Worm (Caenorhabditis elegans) whole organism, late embryonic: ENCODE data around the gene T14B4.1.

Experiments
- F13H6.1 ChIP-seq: sonication (generic microtip); optimal IDR thresholded peaks from 2 replicates; lab custom pipeline; 2016; ENCODE audit warnings: missing genetic modification characterization, missing compliant biosample characterization
- Y22D7AL.16 ChIP-seq: sonication (generic microtip); optimal IDR thresholded peaks from 2 replicates; lab custom pipeline; 2016; ENCODE audit warnings: missing genetic modification characterization, missing compliant biosample characterization
- ama-1 ChIP-seq: fragments of 150-350 bp; optimal IDR thresholded peaks from 2 replicates; lab custom pipeline; 2014
- ceh-14 ChIP-seq: sonication (generic microtip); optimal IDR thresholded peaks from 2 replicates; lab custom pipeline; 2016; ENCODE audit warnings: missing genotype, missing genetic modification characterization, missing compliant biosample characterization
- ceh-18 ChIP-seq: sonication (generic microtip); optimal IDR thresholded peaks from 2 replicates; lab custom pipeline; 2016; ENCODE audit warnings: missing genetic modification characterization, missing compliant biosample characterization
- ceh-2 ChIP-seq: sonication (generic microtip); optimal IDR thresholded peaks from 2 replicates; lab custom pipeline; 2016; ENCODE audit warnings: missing genotype, missing genetic modification characterization, missing compliant biosample characterization
- ceh-22 ChIP-seq: sonication (generic microtip); optimal IDR thresholded peaks from 2 replicates; lab custom pipeline; 2017; ENCODE audit warnings: missing biosample characterization, missing genetic modification characterization
- ceh-24 ChIP-seq: sonication (generic microtip); optimal IDR thresholded peaks from 2 replicates; lab custom pipeline; 2016; ENCODE audit warnings: mild to moderate bottlenecking, missing genetic modification characterization, missing compliant biosample characterization
- ceh-30 ChIP-seq: fragments of 150-350 bp; optimal IDR thresholded peaks from 2 replicates; lab custom pipeline; 2014; ENCODE audit warnings: missing biosample characterization, missing genetic modification characterization
- ceh-31 ChIP-seq: sonication (generic microtip); optimal IDR thresholded peaks from 2 replicates; lab custom pipeline; 2016; ENCODE audit warnings: missing genetic modification characterization, missing compliant biosample characterization
- ceh-45 ChIP-seq: fragments of 200-800 bp; sonication (Bioruptor generic); IDR thresholded peaks from 2 replicates; pipeline ENCODE4 v1.3.6; 2022; ENCODE audit warnings: missing genetic modification reagents, missing genetic modification characterization, missing compliant biosample characterization
- ceh-48 ChIP-seq: sonication (generic microtip); optimal IDR thresholded peaks from 2 replicates; lab custom pipeline; 2016; ENCODE audit warnings: missing genetic modification characterization, inconsistent platforms, missing compliant biosample characterization
- ceh-6 ChIP-seq: fragments of 200-800 bp; sonication (Bioruptor generic); optimal IDR thresholded peaks from 2 replicates; lab custom pipeline; 2018; ENCODE audit warnings: mild to moderate bottlenecking, missing genetic modification characterization, missing compliant biosample characterization
- ceh-9 ChIP-seq: sonication (generic microtip); optimal IDR thresholded peaks from 2 replicates; lab custom pipeline; 2016; ENCODE audit warnings: mild to moderate bottlenecking, missing genetic modification characterization, inconsistent platforms, missing compliant biosample characterization
- che-1 ChIP-seq: sonication (generic microtip); optimal IDR thresholded peaks from 2 replicates; lab custom pipeline; 2016; ENCODE audit warnings: mild to moderate bottlenecking, missing genetic modification characterization, missing compliant biosample characterization
- dve-1 ChIP-seq: sonication (generic microtip); optimal IDR thresholded peaks from 2 replicates; lab custom pipeline; 2017; ENCODE audit warnings: antibody characterized with exemption, mild to moderate bottlenecking, missing genetic modification characterization, missing compliant biosample characterization
- elt-2 ChIP-seq: sonication (generic microtip); optimal IDR thresholded peaks from 2 replicates; lab custom pipeline; 2016; ENCODE audit warnings: missing genetic modification reagents, missing genetic modification characterization, missing compliant biosample characterization
- elt-4 ChIP-seq: sonication (generic microtip); optimal IDR thresholded peaks from 2 replicates; lab custom pipeline; 2016; ENCODE audit warnings: missing genetic modification characterization, missing compliant biosample characterization
- eyg-1 ChIP-seq: sonication (generic microtip); optimal IDR thresholded peaks from 2 replicates; lab custom pipeline; 2016; ENCODE audit warnings: missing genotype, missing genetic modification characterization, missing compliant biosample characterization
- fax-1 ChIP-seq: sonication (generic microtip); optimal IDR thresholded peaks from 2 replicates; lab custom pipeline; 2016; ENCODE audit warnings: missing genotype, missing genetic modification characterization, missing compliant biosample characterization
- fkh-10 ChIP-seq: fragments of 150-350 bp; optimal IDR thresholded peaks from 2 replicates; lab custom pipeline; 2014; ENCODE audit warnings: missing biosample characterization, missing genetic modification reagents, missing genetic modification characterization
- gmeb-2 ChIP-seq: sonication (generic microtip); optimal IDR thresholded peaks from 2 replicates; lab custom pipeline; 2016; ENCODE audit warnings: missing genetic modification characterization, inconsistent platforms, missing compliant biosample characterization
- hlh-15 ChIP-seq: sonication (generic microtip); optimal IDR thresholded peaks from 2 replicates; lab custom pipeline; 2016; ENCODE audit warnings: missing genetic modification characterization, missing compliant biosample characterization
- hlh-30 ChIP-seq: sonication (generic microtip); optimal IDR thresholded peaks from 2 replicates; lab custom pipeline; 2017; ENCODE audit warnings: antibody characterized with exemption, missing genetic modification characterization, missing compliant biosample characterization; ENCODE audit not compliant: insufficient read depth
- hlh-6 ChIP-seq: sonication (generic microtip); optimal IDR thresholded peaks from 2 replicates; lab custom pipeline; 2016; ENCODE audit warnings: missing genotype, missing genetic modification characterization, missing compliant biosample characterization
- lin-11 ChIP-seq: fragments of 200-800 bp; sonication (Bioruptor generic); optimal IDR thresholded peaks from 2 replicates; lab custom pipeline; 2018; ENCODE audit warnings: mild to moderate bottlenecking, missing genetic modification characterization, missing compliant biosample characterization
- madf-2 ChIP-seq: sonication (generic microtip); optimal IDR thresholded peaks from 2 replicates; lab custom pipeline; 2017; ENCODE audit warnings: missing genetic modification characterization, missing compliant biosample characterization
- mec-3 ChIP-seq: sonication (generic microtip); optimal IDR thresholded peaks from 2 replicates; lab custom pipeline; 2016; ENCODE audit warnings: borderline replicate concordance, missing genetic modification characterization, missing compliant biosample characterization
- nfya-1 ChIP-seq: sonication (generic microtip); optimal IDR thresholded peaks from 2 replicates; lab custom pipeline; 2017; ENCODE audit warnings: missing genetic modification characterization, mild to moderate bottlenecking, missing compliant biosample characterization, antibody characterized with exemption, moderate library complexity
- nhr-11 ChIP-seq: fragments of 150-350 bp; optimal IDR thresholded peaks from 2 replicates; lab custom pipeline; 2014; ENCODE audit warnings: missing biosample characterization, missing genetic modification characterization
- pag-3 ChIP-seq: sonication (generic microtip); optimal IDR thresholded peaks from 2 replicates; lab custom pipeline; 2016; ENCODE audit warnings: missing compliant biosample characterization, missing genetic modification characterization, borderline replicate concordance
- pax-1 ChIP-seq: fragments of 150-350 bp; optimal IDR thresholded peaks from 2 replicates; lab custom pipeline; 2014; ENCODE audit warnings: missing biosample characterization, missing genetic modification characterization
- pha-2 ChIP-seq: sonication (generic microtip); optimal IDR thresholded peaks from 2 replicates; lab custom pipeline; 2017; ENCODE audit warnings: mild to moderate bottlenecking, missing genetic modification characterization, missing compliant biosample characterization
- pha-4 ChIP-seq: fragments of 150-350 bp; optimal IDR thresholded peaks from 2 replicates; lab custom pipeline; 2018; ENCODE audit warnings: missing biosample characterization, missing genetic modification reagents, missing genetic modification characterization
- rnt-1 ChIP-seq: sonication (generic microtip); optimal IDR thresholded peaks from 2 replicates; lab custom pipeline; 2016; ENCODE audit warnings: missing genetic modification characterization, missing compliant biosample characterization
- sdc-2 ChIP-seq: sonication (generic microtip); optimal IDR thresholded peaks from 2 replicates; lab custom pipeline; 2016; ENCODE audit warnings: missing genotype, missing genetic modification characterization, missing compliant biosample characterization
- tbx-2 ChIP-seq: sonication (generic microtip); optimal IDR thresholded peaks from 2 replicates; lab custom pipeline; 2016; ENCODE audit warnings: missing genetic modification characterization, missing compliant biosample characterization
- unc-42 ChIP-seq: sonication (generic microtip); optimal IDR thresholded peaks from 2 replicates; lab custom pipeline; 2016; ENCODE audit warnings: missing genotype, missing genetic modification characterization, missing compliant biosample characterization
- unc-55 ChIP-seq: sonication (generic microtip); optimal IDR thresholded peaks from 2 replicates; lab custom pipeline; 2017; ENCODE audit warnings: missing biosample characterization, missing genetic modification reagents, missing genetic modification characterization
- zip-5 ChIP-seq: sonication (generic microtip); optimal IDR thresholded peaks from 2 replicates; lab custom pipeline; 2016; ENCODE audit warnings: missing genetic modification characterization, missing compliant biosample characterization
- ztf-16 ChIP-seq: sonication (generic microtip); optimal IDR thresholded peaks from 2 replicates; lab custom pipeline; 2017; ENCODE audit warnings: missing genetic modification characterization, missing compliant biosample characterization

The T14B4.1 gene

ce11 chrII:6752850-6753249 lies 16.1 kb downstream of the T14B4.1 start, which contains the start of gene F41G3.21:
TSS of gene F41G3.21 (minus strand) at chrII:6752950.
- TF ChIP-seq ceh-48 (tag; lab: Kevin White, UChicago) (no peak), ceh-18 (tag; lab: Kevin White, UChicago) (no peak), gmeb-2 (tag; lab: Kevin White, UChicago) (no peak), ceh-6 (no peak), zip-5 (tag; lab: Kevin White, UChicago) (no peak), eyg-1 (tag; lab: Kevin White, UChicago) (no peak)

DNA sequence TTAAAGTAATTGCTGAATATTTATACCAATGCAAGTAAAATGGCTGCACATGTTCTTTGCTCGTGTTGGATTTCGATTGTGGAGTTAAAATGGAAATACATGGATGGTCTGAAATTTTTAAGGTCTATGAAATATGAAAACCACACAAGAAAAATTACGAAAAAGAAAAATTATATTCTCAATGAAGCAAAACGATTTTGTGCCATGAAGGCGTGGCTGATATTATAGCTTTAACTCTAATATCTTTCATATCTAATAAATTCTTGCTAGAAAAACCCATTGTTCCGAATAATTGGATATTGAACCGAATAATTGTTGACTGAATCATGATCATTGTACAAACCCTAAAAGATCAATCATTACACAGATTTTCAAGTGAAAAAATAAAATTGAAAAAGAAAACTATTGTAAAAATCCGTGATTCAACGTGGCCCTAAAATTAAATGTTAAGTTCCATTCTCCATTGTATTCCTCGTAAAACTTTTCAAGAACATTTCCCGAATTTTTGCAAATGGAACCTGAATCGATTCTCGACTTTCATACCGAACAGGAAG lies 18.0 kb downstream of the T14B4.1 start, which contains the start of the genes srx-95 and fis-1:
Gene srx-95, minus strand, starts transcription at position 101 of the 554 bp plus-strand sequence.
Gene fis-1, plus strand, starts transcription at position 504 of the 554 bp plus-strand sequence.
- TF ChIP-seq ceh-31 (tag; lab: Kevin White, UChicago) (no peak), tbx-2 (tag; lab: Kevin White, UChicago) (no peak), nfya-1 (tag; lab: Kevin White, UChicago) (no peak), madf-2 (tag; lab: Kevin White, UChicago) (no peak), elt-2 (no peak), F13H6.1 (tag; lab: Kevin White, UChicago) (no peak), ztf-16 (no peak), ceh-45 (GFP tag; lab: Robert Waterston, UW) (no peak), mec-3 (tag; lab: Kevin White, UChicago) (no peak), pha-4 (tag; lab: Kevin White, UChicago) (no peak), fax-1 (tag; lab: Kevin White, UChicago) (no peak), dve-1 (tag; lab: Kevin White, UChicago) (no peak), gmeb-2 (tag; lab: Kevin White, UChicago) (no peak), ama-1 (lab: Kevin White, UChicago) (no peak), pax-1 (tag; lab: Kevin White, UChicago) (no peak), hlh-15 (tag; lab: Kevin White, UChicago) (no peak)

- TF ChIP-seq fkh-10 (GFP tag; lab: Kevin White, UChicago) (no peak), ceh-30 (tag; lab: Kevin White, UChicago) (no peak), hlh-30 (no peak), elt-4 (tag; lab: Kevin White, UChicago) (no peak), ceh-22 (tag; lab: Kevin White, UChicago) (no peak), nhr-11 (no peak), che-1 (no peak), unc-55 (GFP tag; lab: Kevin White, UChicago) (no peak), eyg-1 (tag; lab: Kevin White, UChicago) (no peak), ceh-9 (tag; lab: Kevin White, UChicago) (no peak)
Observed at ce11 chrII:6756232-6756631, 19.5 kb downstream of the T14B4.1 start, which contains the start of gene F41G3.3. TSS of gene F41G3.3 (plus strand) at chrII:6756532.

ce11 chrII:6764734-6765133 lies 28.0 kb downstream of the T14B4.1 start, which contains the start of gene nlp-50:
TSS of gene nlp-50 (plus strand) at chrII:6765034.
- TF ChIP-seq pax-1 (tag; lab: Kevin White, UChicago), result no peak

- no peak for TF ChIP-seq ztf-16
- no peak for TF ChIP-seq che-1
- no peak for TF ChIP-seq hlh-6 (tag; lab: Kevin White, UChicago)
- no peak for TF ChIP-seq nhr-11
- no peak for TF ChIP-seq pag-3 (tag; lab: Kevin White, UChicago)
- TF ChIP-seq pax-1 (tag; lab: Kevin White, UChicago), result no peak
- no peak for TF ChIP-seq rnt-1
- no peak for TF ChIP-seq ceh-2 (tag; lab: Kevin White, UChicago)
- no peak for TF ChIP-seq gmeb-2 (tag; lab: Kevin White, UChicago)
- TF ChIP-seq ceh-24 (tag; lab: Kevin White, UChicago), result no peak
- TF ChIP-seq ceh-14 (tag; lab: Kevin White, UChicago), result no peak
- no peak for TF ChIP-seq sdc-2 (tag; lab: Kevin White, UChicago)
- no peak for TF ChIP-seq Y22D7AL.16
- TF ChIP-seq F13H6.1 (tag; lab: Kevin White, UChicago), result no peak
- TF ChIP-seq lin-11, result no peak
- no peak for TF ChIP-seq ceh-9 (tag; lab: Kevin White, UChicago)
- TF ChIP-seq unc-42 (tag; lab: Kevin White, UChicago), result no peak
- TF ChIP-seq dve-1 (tag; lab: Kevin White, UChicago), result no peak
- no peak for TF ChIP-seq pha-2 (tag; lab: Kevin White, UChicago)
Observed at ce11 chrII:6768014-6768413, 31.3 kb downstream of the T14B4.1 start, which contains the start of gene F41G3.18. TSS of gene F41G3.18 (plus strand) at chrII:6768314.
